Fruit fly (Drosophila melanogaster): Measurements from ENCODE around the gene snky.

dm6 chr3L:13173737-13174136, 541 bp upstream of the snky start:
- TF ChIP-seq CG32264 (GFP tag; optimal IDR thresholded peaks at IDR 0.05), result no peak
- TF ChIP-seq h (GFP tag; optimal IDR thresholded peaks at IDR 0.05), result no peak
- no peak for TF ChIP-seq jim (GFP tag; optimal IDR thresholded peaks at IDR 0.05)
- TF ChIP-seq pan (optimal IDR thresholded peaks at IDR 0.05), result no peak
